Fruit fly (Drosophila melanogaster) whole organism, embryonic: Measurements from ENCODE around the gene kirre.

Experiments
- Bteb2 ChIP-seq: fragments of 200-800 bp; sonication (Bioruptor generic); optimal IDR thresholded peaks from 2 replicates; lab custom pipeline; 2016; ENCODE audit warnings: missing biosample characterization, missing genetic modification characterization
- CG10267 ChIP-seq: fragments of 200-800 bp; sonication (Bioruptor generic); optimal IDR thresholded peaks from 2 replicates; lab custom pipeline; 2018; ENCODE audit warnings: missing biosample characterization, mild to moderate bottlenecking, missing genetic modification characterization, moderate library complexity
- CG10979 ChIP-seq: fragments of 200-800 bp; sonication (Bioruptor generic); optimal IDR thresholded peaks from 2 replicates; lab custom pipeline; 2018; ENCODE audit warnings: missing biosample characterization, mild to moderate bottlenecking, missing genetic modification characterization, moderate library complexity
- CG11696 ChIP-seq: fragments of 200-800 bp; sonication (Bioruptor generic); IDR thresholded peaks from 2 replicates; pipeline ENCODE4 v1.3.6; 2022; ENCODE audit warnings: missing biosample characterization, missing genetic modification characterization
- CG13624 ChIP-seq: fragments of 200-800 bp; sonication (Bioruptor generic); optimal IDR thresholded peaks from 2 replicates; lab custom pipeline; 2016; ENCODE audit warnings: missing biosample characterization, missing genetic modification characterization
- CG14860 ChIP-seq: fragments of 200-800 bp; sonication (Bioruptor generic); IDR thresholded peaks from 3 replicates; pipeline ENCODE4 v1.3.6; 2022; ENCODE audit warnings: missing biosample characterization, missing genetic modification characterization; ENCODE audit not compliant: partially characterized antibody
- CG15073 ChIP-seq: fragments of 200-800 bp; sonication (Bioruptor generic); optimal IDR thresholded peaks from 2 replicates; lab custom pipeline; 2016; ENCODE audit warnings: missing biosample characterization, missing genetic modification characterization
- CG17829 ChIP-seq: fragments of 200-800 bp; optimal IDR thresholded peaks from 2 replicates; lab custom pipeline; 2019; ENCODE audit warnings: missing biosample characterization, mild to moderate bottlenecking, missing genetic modification characterization, moderate library complexity
- CG18011 ChIP-seq: fragments of 200-800 bp; sonication (Bioruptor generic); optimal IDR thresholded peaks from 2 replicates; lab custom pipeline; 2017; ENCODE audit warnings: missing biosample characterization, missing genetic modification characterization, mild to moderate bottlenecking, moderate library complexity, missing genotype
- CG2199 ChIP-seq: fragments of 200-800 bp; sonication (Bioruptor generic); IDR thresholded peaks from 3 replicates; pipeline ENCODE4 v1.3.6; 2022; ENCODE audit warnings: missing biosample characterization, missing genetic modification characterization
- CG31441 ChIP-seq: fragments of 200-800 bp; sonication (Bioruptor generic); IDR thresholded peaks from 2 replicates; pipeline ENCODE4 v1.3.6; 2022; ENCODE audit warnings: missing biosample characterization, missing genetic modification characterization
- CG34224 ChIP-seq: fragments of 200-800 bp; sonication (Bioruptor generic); IDR thresholded peaks from 3 replicates; pipeline ENCODE4 v1.3.6; 2022; ENCODE audit warnings: missing biosample characterization, missing genetic modification characterization; ENCODE audit not compliant: partially characterized antibody
- CG34422 ChIP-seq: fragments of 200-800 bp; sonication (Bioruptor generic); IDR thresholded peaks from 3 replicates; pipeline ENCODE4 v1.3.6; 2022; ENCODE audit warnings: missing biosample characterization, missing genetic modification characterization
- CG3838 ChIP-seq: fragments of 200-800 bp; sonication (Bioruptor generic); optimal IDR thresholded peaks from 3 replicates; lab custom pipeline; 2016; ENCODE audit warnings: missing biosample characterization, missing genetic modification characterization
- CG6175 ChIP-seq: fragments of 200-800 bp; sonication (Bioruptor generic); IDR thresholded peaks from 3 replicates; pipeline ENCODE4 v1.3.6; 2022; ENCODE audit warnings: missing biosample characterization, missing genetic modification characterization
- CG6654 ChIP-seq: fragments of 200-800 bp; sonication (Bioruptor generic); optimal IDR thresholded peaks from 2 replicates; lab custom pipeline; 2017; ENCODE audit warnings: missing biosample characterization, mild to moderate bottlenecking, missing genetic modification characterization
- CG6689 ChIP-seq: fragments of 200-800 bp; sonication (Bioruptor generic); IDR thresholded peaks from 2 replicates; pipeline ENCODE4 v1.3.6; 2022; ENCODE audit warnings: missing biosample characterization, missing genetic modification characterization
- CG7271 ChIP-seq: fragments of 200-800 bp; sonication (Bioruptor generic); optimal IDR thresholded peaks from 2 replicates; lab custom pipeline; 2018; ENCODE audit warnings: missing biosample characterization, mild to moderate bottlenecking, missing genetic modification characterization, moderate library complexity
- CG7963 ChIP-seq: fragments of 200-800 bp; sonication (Bioruptor generic); IDR thresholded peaks from 3 replicates; pipeline ENCODE4 v1.3.6; 2022; ENCODE audit warnings: missing biosample characterization, missing genetic modification characterization; ENCODE audit not compliant: partially characterized antibody
- CG8388 ChIP-seq: fragments of 200-800 bp; sonication (Bioruptor generic); optimal IDR thresholded peaks from 2 replicates; lab custom pipeline; 2019; ENCODE audit warnings: missing biosample characterization, mild to moderate bottlenecking, missing genetic modification characterization, moderate library complexity
- CG8765 ChIP-seq: fragments of 200-800 bp; sonication (Bioruptor generic); IDR thresholded peaks from 2 replicates; pipeline ENCODE4 v1.3.6; 2022; ENCODE audit warnings: missing biosample characterization, missing genetic modification characterization
- CrebB ChIP-seq: fragments of 200-800 bp; sonication (Bioruptor generic); optimal IDR thresholded peaks from 3 replicates; lab custom pipeline; 2018; ENCODE audit warnings: missing biosample characterization, mild to moderate bottlenecking, missing genetic modification characterization
- D ChIP-seq, 2 experiments: fragments of 200-800 bp in 1 of 2; fragments of >200 bp in 1 of 2; sonication (Bioruptor generic) in 1 of 2; optimal IDR thresholded peaks; 2 replicates in 1 of 2; 3 replicates in 1 of 2; lab custom pipeline; 2017; ENCODE audit warnings: mild to moderate bottlenecking in 1 of 2, missing biosample characterization in 1 of 2, missing genetic modification characterization in 1 of 2, missing genetic modification reagents in 1 of 2
- Dfd ChIP-seq, 2 experiments: fragments of >200 bp; optimal IDR thresholded peaks; 2 replicates each; lab custom pipeline; 2017; ENCODE audit warnings: missing biosample characterization in 2 of 2, missing genetic modification characterization in 2 of 2
- Gug ChIP-seq: fragments of 200-800 bp; sonication (Bioruptor generic); IDR thresholded peaks from 4 replicates; pipeline ENCODE4 v1.3.6; 2022; ENCODE audit warnings: missing biosample characterization, missing genetic modification characterization
- Hand ChIP-seq: fragments of 200-800 bp; sonication (Bioruptor generic); optimal IDR thresholded peaks from 2 replicates; lab custom pipeline; 2017; ENCODE audit warnings: mild to moderate bottlenecking, missing biosample characterization, missing genetic modification reagents, missing genetic modification characterization
- NFAT ChIP-seq: fragments of 200-800 bp; sonication (Bioruptor generic); IDR thresholded peaks from 2 replicates; pipeline ENCODE4 v1.3.6; 2022; ENCODE audit warnings: missing biosample characterization, missing genetic modification characterization
- Nf-YB ChIP-seq: fragments of 200-800 bp; sonication (Bioruptor generic); optimal IDR thresholded peaks from 3 replicates; lab custom pipeline; 2019; ENCODE audit warnings: missing biosample characterization, mild to moderate bottlenecking, missing genetic modification characterization, moderate library complexity
- Oaz ChIP-seq: fragments of 200-800 bp; sonication (Bioruptor generic); IDR thresholded peaks from 2 replicates; pipeline ENCODE4 v1.3.6; 2022; ENCODE audit warnings: missing biosample characterization, missing genetic modification characterization
- Trl ChIP-seq, 3 experiments: fragments of >200 bp in 2 of 3; fragments of 200-800 bp in 1 of 3; sonication (Bioruptor generic) in 1 of 3; optimal IDR thresholded peaks; 2 replicates in 1 of 3; 3 replicates in 2 of 3; lab custom pipeline; 2016 to 2017; ENCODE audit warnings: missing biosample characterization in 1 of 3, missing genetic modification characterization in 1 of 3
- cad ChIP-seq: fragments of >200 bp; optimal IDR thresholded peaks from 2 replicates; lab custom pipeline; 2017; ENCODE audit warnings: missing biosample characterization, missing genetic modification characterization
- croc ChIP-seq: fragments of 200-800 bp; sonication (Bioruptor generic); conservative IDR thresholded peaks from 3 replicates; pipeline ENCODE4 v1.3.6; 2022; ENCODE audit warnings: missing biosample characterization, missing genetic modification characterization
- en ChIP-seq: fragments of 200-800 bp; sonication (Bioruptor generic); optimal IDR thresholded peaks from 2 replicates; lab custom pipeline; 2016; ENCODE audit warnings: missing biosample characterization, missing genetic modification characterization
- fd3F ChIP-seq: fragments of 200-800 bp; sonication (Bioruptor generic); optimal IDR thresholded peaks from 2 replicates; lab custom pipeline; 2018; ENCODE audit warnings: missing biosample characterization, mild to moderate bottlenecking, missing genetic modification characterization, moderate library complexity
- gce ChIP-seq: fragments of 200-800 bp; sonication (Bioruptor generic); IDR thresholded peaks from 3 replicates; pipeline ENCODE4 v1.3.6; 2022; ENCODE audit warnings: missing biosample characterization, missing genetic modification characterization
- gfzf ChIP-seq: fragments of 200-800 bp; sonication (Bioruptor generic); optimal IDR thresholded peaks from 2 replicates; lab custom pipeline; 2016; ENCODE audit warnings: missing biosample characterization, mild to moderate bottlenecking, missing genetic modification characterization, moderate library complexity
- hkb ChIP-seq, 2 experiments: fragments of 200-800 bp in 1 of 2; fragments of >200 bp in 1 of 2; sonication (Bioruptor generic) in 1 of 2; IDR thresholded peaks in 1 of 2; optimal IDR thresholded peaks in 1 of 2; 2 replicates each; pipeline versions ENCODE4 v1.3.6 to Lab custom; 2017 to 2022; ENCODE audit warnings: missing biosample characterization in 1 of 2, missing genetic modification characterization in 1 of 2
- lbe ChIP-seq: fragments of 200-800 bp; sonication (Bioruptor generic); optimal IDR thresholded peaks from 2 replicates; lab custom pipeline; 2016; ENCODE audit warnings: missing biosample characterization, mild to moderate bottlenecking, missing genetic modification characterization
- mld ChIP-seq: fragments of 200-800 bp; sonication (Bioruptor generic); IDR thresholded peaks from 3 replicates; pipeline ENCODE4 v1.3.6; 2022; ENCODE audit warnings: missing biosample characterization, missing genetic modification characterization; ENCODE audit not compliant: partially characterized antibody
- nmo ChIP-seq: fragments of 200-800 bp; sonication (Bioruptor generic); optimal IDR thresholded peaks from 2 replicates; lab custom pipeline; 2018; ENCODE audit warnings: missing biosample characterization, mild to moderate bottlenecking, missing genetic modification characterization, moderate library complexity
- prd ChIP-seq, 3 experiments: fragments of >200 bp in 2 of 3; fragments of 200-800 bp in 1 of 3; sonication (Bioruptor generic) in 1 of 3; optimal IDR thresholded peaks in 2 of 3; IDR thresholded peaks in 1 of 3; 2 replicates in 2 of 3; 3 replicates in 1 of 3; pipeline versions ENCODE4 v1.3.6 to Lab custom; 2017 to 2022; ENCODE audit warnings: missing biosample characterization in 1 of 3, missing genetic modification characterization in 1 of 3
- sens ChIP-seq: fragments of 200-800 bp; sonication (Bioruptor generic); peaks from one replicate; lab custom pipeline; 2016; ENCODE audit warnings: missing biosample characterization, missing genetic modification characterization
- shn ChIP-seq: fragments of 200-800 bp; sonication (Bioruptor generic); optimal IDR thresholded peaks from 3 replicates; lab custom pipeline; 2016; ENCODE audit warnings: missing biosample characterization, missing genetic modification characterization
- tgo ChIP-seq: fragments of 200-800 bp; sonication (Bioruptor generic); IDR thresholded peaks from 3 replicates; pipeline ENCODE4 v1.3.6; 2022; ENCODE audit warnings: missing biosample characterization, missing genetic modification characterization
- trem ChIP-seq: fragments of 200-800 bp; optimal IDR thresholded peaks from 3 replicates; lab custom pipeline; 2019; ENCODE audit warnings: missing biosample characterization, mild to moderate bottlenecking, missing genetic modification characterization, moderate library complexity
- twi ChIP-seq: fragments of 200-800 bp; optimal IDR thresholded peaks from 2 replicates; lab custom pipeline; 2019; ENCODE audit warnings: missing biosample characterization, mild to moderate bottlenecking, missing genetic modification characterization, moderate library complexity
- vnd ChIP-seq: fragments of 200-800 bp; sonication (Bioruptor generic); IDR thresholded peaks from 3 replicates; pipeline ENCODE4 v1.3.6; 2022; ENCODE audit warnings: missing biosample characterization, missing genetic modification characterization; ENCODE audit not compliant: partially characterized antibody
- zen2 ChIP-seq: fragments of 200-800 bp; sonication (Bioruptor generic); IDR thresholded peaks from 3 replicates; pipeline ENCODE4 v1.3.6; 2022; ENCODE audit warnings: missing biosample characterization, missing genetic modification characterization; ENCODE audit not compliant: partially characterized antibody
- zfh1 ChIP-seq: fragments of 200-800 bp; sonication (Bioruptor generic); IDR thresholded peaks from 3 replicates; pipeline ENCODE4 v1.3.6; 2022; ENCODE audit warnings: missing biosample characterization, missing genetic modification characterization

The kirre gene

dm6 chrX:2727506-2727905 lies 12.7 kb upstream of the kirre start, which contains the start of gene dwg (continued):
- TF ChIP-seq CG10267 = peak; percentile 36
- no peak for TF ChIP-seq Trl (optimal IDR thresholded peaks at IDR 0.05; lab: Kevin White, UChicago)
- TF ChIP-seq Trl (GFP tag; optimal IDR thresholded peaks at IDR 0.05; lab: Kevin White, UChicago) = no peak
- TF ChIP-seq CG6654 (GFP tag; lab: Kevin White, UChicago) = no peak
- peak; percentile 87 for TF ChIP-seq zen2 (GFP tag; lab: Robert Waterston, UW)
- TF ChIP-seq Bteb2 (GFP tag; lab: Kevin White, UChicago) = no peak
- peak; percentile 75 for TF ChIP-seq vnd
- TF ChIP-seq prd (optimal IDR thresholded peaks at IDR 0.05; lab: Kevin White, UChicago) = no peak
- TF ChIP-seq prd (GFP tag; IDR thresholded peaks at IDR 0.05; lab: Robert Waterston, UW) = no peak
- no peak for TF ChIP-seq Gug
- TF ChIP-seq CrebB = no peak
- TF ChIP-seq nmo (GFP tag; lab: Kevin White, UChicago) = no peak
- no peak for TF ChIP-seq CG13624 (GFP tag; lab: Kevin White, UChicago)
- TF ChIP-seq shn (GFP tag; lab: Kevin White, UChicago) = no peak
- TF ChIP-seq CG34224 = peak; percentile 82
- peak; percentile 82; the same call in 2 of the 3 replicates for TF ChIP-seq mld (GFP tag; lab: Robert Waterston, UW)
- no peak for TF ChIP-seq CG2199 (GFP tag; lab: Robert Waterston, UW)
- no peak for TF ChIP-seq Nf-YB (GFP tag; lab: Kevin White, UChicago)
- no peak for TF ChIP-seq CG6689 (GFP tag; lab: Robert Waterston, UW)
- no peak for TF ChIP-seq CG15073 (GFP tag; lab: Kevin White, UChicago)
- TF ChIP-seq lbe = no peak
- no peak for TF ChIP-seq CG31441 (GFP tag; lab: Robert Waterston, UW)
- TF ChIP-seq Oaz (GFP tag; lab: Robert Waterston, UW) = no peak
- no peak for TF ChIP-seq CG6175 (GFP tag; lab: Robert Waterston, UW)
- peak; percentile 28 for TF ChIP-seq gfzf (GFP tag; lab: Kevin White, UChicago)
- no peak for TF ChIP-seq gce (GFP tag; lab: Robert Waterston, UW)
- TF ChIP-seq NFAT (GFP tag; lab: Robert Waterston, UW) = no peak
- TF ChIP-seq en = no peak
- TF ChIP-seq cad (GFP tag; lab: Kevin White, UChicago) = no peak
- TF ChIP-seq CG10979 = no peak
- no peak for TF ChIP-seq Hand (GFP tag; lab: Kevin White, UChicago)
- no peak for TF ChIP-seq CG11696 (GFP tag; lab: Robert Waterston, UW)
- no peak for TF ChIP-seq CG8388
- no peak for TF ChIP-seq CG3838
- TF ChIP-seq CG14860 = peak; percentile 68; the same call in 2 of the 3 replicates
- no peak for TF ChIP-seq CG8765 (GFP tag; lab: Robert Waterston, UW)
- no peak for TF ChIP-seq D (optimal IDR thresholded peaks at IDR 0.05; lab: Kevin White, UChicago)
- TF ChIP-seq D (GFP tag; optimal IDR thresholded peaks at IDR 0.05; lab: Kevin White, UChicago) = no peak
- no peak for TF ChIP-seq croc
- no peak for TF ChIP-seq twi (tag; lab: Kevin White, UChicago)
- peak; percentile 82 for TF ChIP-seq CG7963
- TF ChIP-seq CG18011 (GFP tag; lab: Kevin White, UChicago) = no peak
- TF ChIP-seq Dfd (GFP tag; optimal IDR thresholded peaks at IDR 0.05; lab: Kevin White, UChicago) = no peak
- TF ChIP-seq hkb (optimal IDR thresholded peaks at IDR 0.05; lab: Kevin White, UChicago) = no peak
- no peak for TF ChIP-seq hkb (GFP tag; IDR thresholded peaks at IDR 0.05; lab: Robert Waterston, UW)
- no peak for TF ChIP-seq tgo (GFP tag; lab: Robert Waterston, UW)
- TF ChIP-seq fd3F (GFP tag; lab: Kevin White, UChicago) = no peak
- no peak for TF ChIP-seq CG7271 (tag; lab: Kevin White, UChicago)
- peak; percentile 36 for TF ChIP-seq trem (tag; lab: Kevin White, UChicago)
- TF ChIP-seq CG34422 (GFP tag; lab: Robert Waterston, UW) = no peak
- no peak for TF ChIP-seq zfh1
- TF ChIP-seq CG17829 (tag; lab: Kevin White, UChicago) = no peak
- no peak for TF ChIP-seq sens (GFP tag; lab: Kevin White, UChicago)
